Fruit fly (Drosophila melanogaster) whole organism, embryonic: ENCODE measurements around the gene CG32281.

Source experiments
- B-H1 ChIP-seq: fragments of 200-800 bp; sonication (Bioruptor generic); IDR thresholded peaks from 3 replicates; pipeline ENCODE4 v1.3.6; 2022; ENCODE audit warnings: missing biosample characterization, missing genetic modification characterization
- Bgb ChIP-seq: fragments of 200-800 bp; sonication (Bioruptor generic); IDR thresholded peaks from 2 replicates; pipeline ENCODE4 v1.3.6; 2022; ENCODE audit warnings: missing biosample characterization, missing genetic modification characterization; ENCODE audit not compliant: partially characterized antibody
- CG10209 ChIP-seq: fragments of 200-800 bp; sonication (Bioruptor generic); optimal IDR thresholded peaks from 3 replicates; lab custom pipeline; 2017; ENCODE audit warnings: missing biosample characterization, mild to moderate bottlenecking, missing genetic modification characterization, missing genetic modification reagents
- CG10274 ChIP-seq: fragments of 200-800 bp; sonication (Bioruptor generic); optimal IDR thresholded peaks from 3 replicates; lab custom pipeline; 2017; ENCODE audit warnings: missing biosample characterization, mild to moderate bottlenecking, missing genetic modification characterization
- CG10462 ChIP-seq: fragments of 200-800 bp; sonication (Bioruptor generic); optimal IDR thresholded peaks from 2 replicates; lab custom pipeline; 2016; ENCODE audit warnings: missing biosample characterization, missing genetic modification characterization
- CG12744 ChIP-seq: fragments of 200-800 bp; sonication (Bioruptor generic); optimal IDR thresholded peaks from 2 replicates; lab custom pipeline; 2016; ENCODE audit warnings: missing biosample characterization, missing genetic modification characterization
- CG15514 ChIP-seq: fragments of 200-800 bp; sonication (Bioruptor generic); optimal IDR thresholded peaks from 3 replicates; lab custom pipeline; 2017; ENCODE audit warnings: missing biosample characterization, missing genetic modification characterization, mild to moderate bottlenecking, moderate library complexity, missing genetic modification reagents
- CG1603 ChIP-seq: fragments of 200-800 bp; sonication (Bioruptor generic); optimal IDR thresholded peaks from 2 replicates; lab custom pipeline; 2019; ENCODE audit warnings: missing biosample characterization, mild to moderate bottlenecking, missing genetic modification characterization, moderate library complexity
- CG2712 ChIP-seq: fragments of 200-800 bp; optimal IDR thresholded peaks from 3 replicates; lab custom pipeline; 2019; ENCODE audit warnings: missing biosample characterization, mild to moderate bottlenecking, missing genetic modification characterization, moderate library complexity
- CG31441 ChIP-seq: fragments of 200-800 bp; sonication (Bioruptor generic); IDR thresholded peaks from 2 replicates; pipeline ENCODE4 v1.3.6; 2022; ENCODE audit warnings: missing biosample characterization, missing genetic modification characterization
- CG32532 ChIP-seq: fragments of 200-800 bp; sonication (Bioruptor generic); IDR thresholded peaks from 2 replicates; pipeline ENCODE4 v1.3.6; 2022; ENCODE audit warnings: missing biosample characterization, missing genetic modification characterization
- CG32772 ChIP-seq: fragments of 200-800 bp; sonication (Bioruptor generic); IDR thresholded peaks from 2 replicates; pipeline ENCODE4 v1.3.6; 2022; ENCODE audit warnings: missing biosample characterization, missing genetic modification characterization
- CG33557 ChIP-seq: fragments of 200-800 bp; sonication (Bioruptor generic); optimal IDR thresholded peaks from 2 replicates; lab custom pipeline; 2019; ENCODE audit warnings: missing biosample characterization, mild to moderate bottlenecking, missing genetic modification characterization, moderate library complexity
- CG3995 ChIP-seq: fragments of 200-800 bp; sonication (Bioruptor generic); optimal IDR thresholded peaks from 3 replicates; lab custom pipeline; 2016; ENCODE audit warnings: missing biosample characterization, missing genetic modification characterization
- CG5245 ChIP-seq: fragments of 200-800 bp; sonication (Bioruptor generic); optimal IDR thresholded peaks from 3 replicates; lab custom pipeline; 2016; ENCODE audit warnings: missing biosample characterization, missing genetic modification characterization
- CG7745 ChIP-seq: fragments of 200-800 bp; sonication (Bioruptor generic); optimal IDR thresholded peaks from 2 replicates; lab custom pipeline; 2018; ENCODE audit warnings: missing biosample characterization, mild to moderate bottlenecking, missing genetic modification characterization, moderate library complexity
- CHES-1-like ChIP-seq: fragments of 200-800 bp; sonication (Bioruptor generic); optimal IDR thresholded peaks from 2 replicates; lab custom pipeline; 2016; ENCODE audit warnings: missing biosample characterization, missing genetic modification characterization
- Doc3 ChIP-seq: fragments of 200-800 bp; sonication (Bioruptor generic); IDR thresholded peaks from 3 replicates; pipeline ENCODE4 v1.3.6; 2022; ENCODE audit warnings: missing biosample characterization, missing genetic modification characterization; ENCODE audit not compliant: partially characterized antibody
- Dp ChIP-seq: fragments of 200-800 bp; sonication (Bioruptor generic); optimal IDR thresholded peaks from 2 replicates; lab custom pipeline; 2018; ENCODE audit warnings: missing biosample characterization, mild to moderate bottlenecking, missing genetic modification characterization, moderate library complexity
- Dref ChIP-seq: fragments of 200-800 bp; sonication (Bioruptor generic); IDR thresholded peaks from 2 replicates; pipeline ENCODE4 v1.3.6; 2022; ENCODE audit warnings: missing biosample characterization, missing genetic modification characterization
- Elba2 ChIP-seq: fragments of 200-800 bp; sonication (Bioruptor generic); optimal IDR thresholded peaks from 3 replicates; lab custom pipeline; 2016; ENCODE audit warnings: missing biosample characterization, missing genetic modification characterization
- Gug ChIP-seq: fragments of 200-800 bp; sonication (Bioruptor generic); IDR thresholded peaks from 4 replicates; pipeline ENCODE4 v1.3.6; 2022; ENCODE audit warnings: missing biosample characterization, missing genetic modification characterization
- H2.0 ChIP-seq: fragments of 200-800 bp; sonication (Bioruptor generic); IDR thresholded peaks from 2 replicates; pipeline ENCODE4 v1.3.6; 2022; ENCODE audit warnings: missing biosample characterization, missing genetic modification characterization
- HLH3B ChIP-seq: fragments of 200-800 bp; sonication (Bioruptor generic); IDR thresholded peaks from 2 replicates; pipeline ENCODE4 v1.3.6; 2022; ENCODE audit warnings: missing biosample characterization, missing genetic modification characterization
- HmgD ChIP-seq: fragments of 200-800 bp; sonication (Bioruptor generic); optimal IDR thresholded peaks from 3 replicates; lab custom pipeline; 2016; ENCODE audit warnings: missing biosample characterization, missing genetic modification characterization
- Mad ChIP-seq: fragments of 200-800 bp; sonication (Bioruptor generic); optimal IDR thresholded peaks from 2 replicates; lab custom pipeline; 2016; ENCODE audit warnings: missing biosample characterization, missing genetic modification characterization
- Sry-β ChIP-seq: fragments of 200-800 bp; sonication (Bioruptor generic); optimal IDR thresholded peaks from 2 replicates; lab custom pipeline; 2018; ENCODE audit warnings: missing biosample characterization, mild to moderate bottlenecking, missing genetic modification characterization, moderate library complexity
- Ssrp ChIP-seq: fragments of 200-800 bp; sonication (Bioruptor generic); optimal IDR thresholded peaks from 2 replicates; lab custom pipeline; 2018; ENCODE audit warnings: missing biosample characterization, mild to moderate bottlenecking, missing genetic modification characterization, moderate library complexity
- YL-1 ChIP-seq: fragments of 200-800 bp; sonication (Bioruptor generic); optimal IDR thresholded peaks from 3 replicates; lab custom pipeline; 2017; ENCODE audit warnings: missing biosample characterization, mild to moderate bottlenecking, missing genetic modification characterization
- abd-A ChIP-seq: fragments of 200-800 bp; sonication (Bioruptor generic); optimal IDR thresholded peaks from 3 replicates; lab custom pipeline; 2019; ENCODE audit warnings: missing biosample characterization, mild to moderate bottlenecking, missing genetic modification characterization, moderate library complexity
- al ChIP-seq: fragments of 200-800 bp; sonication (Bioruptor generic); IDR thresholded peaks from 2 replicates; pipeline ENCODE4 v1.3.6; 2022; ENCODE audit warnings: missing biosample characterization, missing genetic modification characterization
- bab2 ChIP-seq: fragments of 200-800 bp; sonication (Bioruptor generic); optimal IDR thresholded peaks from 2 replicates; lab custom pipeline; 2016; ENCODE audit warnings: missing biosample characterization, missing genetic modification characterization
- cas ChIP-seq: fragments of 200-800 bp; sonication (Bioruptor generic); IDR thresholded peaks from 2 replicates; pipeline ENCODE4 v1.3.6; 2022; ENCODE audit warnings: missing biosample characterization, missing genetic modification characterization
- crol ChIP-seq: fragments of 200-800 bp; sonication (Bioruptor generic); IDR thresholded peaks from 2 replicates; pipeline ENCODE4 v1.3.6; 2022; ENCODE audit warnings: missing biosample characterization, missing genetic modification characterization
- dimm ChIP-seq: fragments of 200-800 bp; sonication (Bioruptor generic); IDR thresholded peaks from 2 replicates; pipeline ENCODE4 v1.3.6; 2022; ENCODE audit warnings: missing biosample characterization, missing genetic modification characterization
- gcm2 ChIP-seq: fragments of 200-800 bp; sonication (Bioruptor generic); optimal IDR thresholded peaks from 2 replicates; lab custom pipeline; 2016; ENCODE audit warnings: missing biosample characterization, missing genetic modification characterization
- hb ChIP-seq: fragments of 200-800 bp; sonication (Bioruptor generic); IDR thresholded peaks from 3 replicates; pipeline ENCODE4 v1.3.6; 2022; ENCODE audit warnings: missing biosample characterization, missing genetic modification characterization; ENCODE audit not compliant: partially characterized antibody
- jigr1 ChIP-seq: fragments of 200-800 bp; sonication (Bioruptor generic); IDR thresholded peaks from 3 replicates; pipeline ENCODE4 v1.3.6; 2022; ENCODE audit warnings: missing biosample characterization, missing genetic modification characterization
- ken ChIP-seq: fragments of 200-800 bp; sonication (Bioruptor generic); IDR thresholded peaks from 3 replicates; pipeline ENCODE4 v1.3.6; 2022; ENCODE audit warnings: missing biosample characterization, missing genetic modification characterization
- luna ChIP-seq: fragments of 200-800 bp; sonication (Bioruptor generic); optimal IDR thresholded peaks from 2 replicates; lab custom pipeline; 2016; ENCODE audit warnings: missing biosample characterization, missing genetic modification characterization
- nau ChIP-seq: fragments of 200-800 bp; sonication (Bioruptor generic); optimal IDR thresholded peaks from 3 replicates; lab custom pipeline; 2017; ENCODE audit warnings: missing biosample characterization, mild to moderate bottlenecking, missing genetic modification characterization, missing genetic modification reagents
- nerfin-1 ChIP-seq: fragments of 200-800 bp; sonication (Bioruptor generic); optimal IDR thresholded peaks from 3 replicates; lab custom pipeline; 2019; ENCODE audit warnings: missing biosample characterization, mild to moderate bottlenecking, missing genetic modification characterization, moderate library complexity
- nerfin-2 ChIP-seq: fragments of 200-800 bp; sonication (Bioruptor generic); IDR thresholded peaks from 2 replicates; pipeline ENCODE4 v1.3.6; 2022; ENCODE audit warnings: missing biosample characterization, missing genetic modification characterization; ENCODE audit not compliant: partially characterized antibody
- peb ChIP-seq: fragments of 200-800 bp; sonication (Bioruptor generic); IDR thresholded peaks from 2 replicates; pipeline ENCODE4 v1.3.6; 2022; ENCODE audit warnings: missing biosample characterization, missing genetic modification characterization
- pho ChIP-seq: fragments of 200-800 bp; sonication (Bioruptor generic); optimal IDR thresholded peaks from 2 replicates; lab custom pipeline; 2016; ENCODE audit warnings: missing biosample characterization, missing genetic modification characterization
- pita ChIP-seq: fragments of 200-800 bp; sonication (Bioruptor generic); optimal IDR thresholded peaks from 2 replicates; lab custom pipeline; 2017; ENCODE audit warnings: missing biosample characterization, mild to moderate bottlenecking, missing genetic modification characterization
- ro ChIP-seq: fragments of 200-800 bp; sonication (Bioruptor generic); IDR thresholded peaks from 2 replicates; pipeline ENCODE4 v1.3.6; 2022; ENCODE audit warnings: missing biosample characterization, missing genetic modification characterization
- sima ChIP-seq: fragments of 200-800 bp; sonication (Bioruptor generic); optimal IDR thresholded peaks from 2 replicates; lab custom pipeline; 2016; ENCODE audit warnings: missing biosample characterization, missing genetic modification characterization
- twi ChIP-seq: fragments of 200-800 bp; optimal IDR thresholded peaks from 2 replicates; lab custom pipeline; 2019; ENCODE audit warnings: missing biosample characterization, mild to moderate bottlenecking, missing genetic modification characterization, moderate library complexity
- zfh1 ChIP-seq: fragments of 200-800 bp; sonication (Bioruptor generic); IDR thresholded peaks from 3 replicates; pipeline ENCODE4 v1.3.6; 2022; ENCODE audit warnings: missing biosample characterization, missing genetic modification characterization

Gene CG32281

dm6 chr3L:3178530-3179096 is 9.4 kb downstream of the CG32281 start, which contains the start of the genes MnM and Girdin (continued):
- TF ChIP-seq Dref (GFP tag; lab: Robert Waterston, UW) (peak; percentile 68), Gug (GFP tag; lab: Robert Waterston, UW) (peak; percentile 56; the same call in 2 of the 4 replicates), ro (GFP tag; lab: Robert Waterston, UW) (no peak), nerfin-1 (tag; lab: Kevin White, UChicago) (peak; percentile 6), pita (GFP tag; lab: Kevin White, UChicago) (no peak), Mad (GFP tag; lab: Kevin White, UChicago) (peak; percentile 67), CG3995 (GFP tag; lab: Kevin White, UChicago) (peak; percentile 86), B-H1 (GFP tag; lab: Robert Waterston, UW) (no peak), H2.0 (GFP tag; lab: Robert Waterston, UW) (0 out of 2 replicates have a peak, but pooled peaks have one; percentile 8), CHES-1-like (GFP tag; lab: Kevin White, UChicago) (peak; percentile 86), CG32772 (GFP tag; lab: Robert Waterston, UW) (peak; percentile 44; the same call in 1 of the 2 replicates), twi (tag; lab: Kevin White, UChicago) (peak; percentile 43), jigr1 (GFP tag; lab: Robert Waterston, UW) (no peak), CG10274 (GFP tag; lab: Kevin White, UChicago) (no peak), CG5245 (GFP tag; lab: Kevin White, UChicago) (peak; percentile 55), sima (no peak), Elba2 (GFP tag; lab: Kevin White, UChicago) (no peak), gcm2 (GFP tag; lab: Kevin White, UChicago) (no peak), CG10462 (GFP tag; lab: Kevin White, UChicago) (peak; percentile 55), CG32532 (GFP tag; lab: Robert Waterston, UW) (peak; percentile 53; the same call in 1 of the 2 replicates), nerfin-2 (GFP tag; lab: Robert Waterston, UW) (peak; percentile 59), CG31441 (GFP tag; lab: Robert Waterston, UW) (no peak), CG33557 (peak; percentile 40), Bgb (peak; percentile 74), CG2712 (tag; lab: Kevin White, UChicago) (peak; percentile 55), al (peak; percentile 44; the same call in 1 of the 2 replicates), HmgD (GFP tag; lab: Kevin White, UChicago) (peak; percentile 95), Dp (GFP tag; lab: Kevin White, UChicago) (peak; percentile 84), CG10209 (peak; percentile 56), Doc3 (GFP tag; lab: Robert Waterston, UW) (peak; percentile 82), abd-A (no peak), HLH3B (GFP tag; lab: Robert Waterston, UW) (no peak; the same call in 1 of the 2 replicates), luna (GFP tag; lab: Kevin White, UChicago) (peak; percentile 3), hb (GFP tag; lab: Robert Waterston, UW) (peak; percentile 76; the same call in 2 of the 3 replicates), CG12744 (GFP tag; lab: Kevin White, UChicago) (peak; percentile 25), crol (GFP tag; lab: Robert Waterston, UW) (no peak), CG7745 (tag; lab: Kevin White, UChicago) (no peak), ken (GFP tag; lab: Robert Waterston, UW) (0 out of 3 replicates have a peak, but pooled peaks have one; percentile 31), Ssrp (tag; lab: Kevin White, UChicago) (peak; percentile 46), CG15514 (GFP tag; lab: Kevin White, UChicago) (peak; percentile 88), peb (0 out of 2 replicates have a peak, but pooled peaks have one; percentile 30), Sry-β (peak; percentile 92), nau (GFP tag; lab: Kevin White, UChicago) (no peak), CG1603 (tag; lab: Kevin White, UChicago) (no peak), cas (0 out of 2 replicates have a peak, but pooled peaks have one; percentile 19), YL-1 (peak; percentile 19), bab2 (GFP tag; lab: Kevin White, UChicago) (peak; percentile 73), dimm (GFP tag; lab: Robert Waterston, UW) (no peak), pho (peak; percentile 86), zfh1 (GFP tag; lab: Robert Waterston, UW) (peak; percentile 16; the same call in 1 of the 3 replicates)
